Fruit fly (Drosophila melanogaster) whole organism, wandering third instar larva: ENCODE data around the gene CG18135.

ENCODE experiments used
- Abd-B ChIP-seq: fragments of >200 bp; optimal IDR thresholded peaks from 2 replicates; lab custom pipeline; 2017; ENCODE audit warnings: missing biosample characterization, missing genetic modification characterization
- CG32264 ChIP-seq: fragments of 200-800 bp; sonication (Bioruptor generic); optimal IDR thresholded peaks from 2 replicates; lab custom pipeline; 2016; ENCODE audit warnings: missing biosample characterization, missing genetic modification characterization
- CG9705 ChIP-seq: fragments of 200-800 bp; sonication (Bioruptor generic); optimal IDR thresholded peaks from 2 replicates; lab custom pipeline; 2018; ENCODE audit warnings: missing biosample characterization, mild to moderate bottlenecking, missing genetic modification characterization
- CrebA ChIP-seq: fragments of 200-800 bp; sonication (Bioruptor generic); optimal IDR thresholded peaks from 2 replicates; lab custom pipeline; 2016; ENCODE audit warnings: missing biosample characterization, mild to moderate bottlenecking, missing genetic modification characterization, borderline replicate concordance
- Dfd ChIP-seq: fragments of >200 bp; optimal IDR thresholded peaks from 2 replicates; lab custom pipeline; 2017; ENCODE audit warnings: missing biosample characterization, missing genetic modification characterization
- Dif ChIP-seq: fragments of 200-275, 200-300 bp; sonication (Bioruptor generic); optimal IDR thresholded peaks from 2 replicates; lab custom pipeline; 2018; ENCODE audit warnings: missing biosample characterization, missing genetic modification characterization; ENCODE audit not compliant: partially characterized antibody
- GATAd ChIP-seq: sonication (Bioruptor generic); optimal IDR thresholded peaks from 2 replicates; lab custom pipeline; 2016; ENCODE audit warnings: missing biosample characterization, missing genetic modification characterization
- HLH106 ChIP-seq: fragments of 200-800 bp; optimal IDR thresholded peaks from 3 replicates; lab custom pipeline; 2019; ENCODE audit warnings: missing biosample characterization, mild to moderate bottlenecking, missing genetic modification characterization, moderate library complexity
- Hnf4 ChIP-seq: fragments of 200-800 bp; sonication (Bioruptor generic); optimal IDR thresholded peaks from 2 replicates; lab custom pipeline; 2016; ENCODE audit warnings: missing biosample characterization, mild to moderate bottlenecking, missing genetic modification characterization
- Hr78 ChIP-seq: fragments of >200 bp; optimal IDR thresholded peaks from 2 replicates; lab custom pipeline; 2017; ENCODE audit warnings: missing biosample characterization, missing genetic modification characterization
- Jra ChIP-seq: sonication (Bioruptor generic); optimal IDR thresholded peaks from 2 replicates; lab custom pipeline; 2016; ENCODE audit warnings: missing biosample characterization, missing genetic modification characterization
- Mio ChIP-seq: sonication (Bioruptor generic); optimal IDR thresholded peaks from 2 replicates; lab custom pipeline; 2016; ENCODE audit warnings: missing biosample characterization, missing genetic modification characterization
- N ChIP-seq: fragments of >200 bp; optimal IDR thresholded peaks from 2 replicates; lab custom pipeline; 2018; ENCODE audit warnings: missing biosample characterization, missing external identifiers, missing genetic modification characterization
- OdsH ChIP-seq: fragments of 200-800 bp; sonication (Bioruptor generic); optimal IDR thresholded peaks from 2 replicates; lab custom pipeline; 2016; ENCODE audit warnings: missing biosample characterization, mild to moderate bottlenecking, missing genetic modification characterization
- Rel ChIP-seq, 2 experiments: fragments of 200-800 bp; sonication (Bioruptor generic) in 1 of 2; optimal IDR thresholded peaks; 2 replicates in 1 of 2; 3 replicates in 1 of 2; lab custom pipeline; 2016 to 2019; ENCODE audit warnings: mild to moderate bottlenecking in 2 of 2, missing biosample characterization in 2 of 2, missing genetic modification characterization in 2 of 2, moderate library complexity in 1 of 2
- Sp1 ChIP-seq: fragments of 200-800 bp; sonication (Bioruptor generic); optimal IDR thresholded peaks from 3 replicates; lab custom pipeline; 2019; ENCODE audit warnings: missing biosample characterization, mild to moderate bottlenecking, missing genetic modification characterization, moderate library complexity
- br ChIP-seq: fragments of 200-800 bp; sonication (Bioruptor generic); optimal IDR thresholded peaks from 2 replicates; lab custom pipeline; 2016; ENCODE audit warnings: missing biosample characterization, missing genetic modification characterization
- brk ChIP-seq: fragments of 200-800 bp; sonication (Bioruptor generic); optimal IDR thresholded peaks from 2 replicates; lab custom pipeline; 2016; ENCODE audit warnings: missing biosample characterization, mild to moderate bottlenecking, missing genetic modification characterization
- dl ChIP-seq, 2 experiments: fragments of 175-275, 200-275 bp in 1 of 2; fragments of 200-275 bp in 1 of 2; sonication (Bioruptor generic); optimal IDR thresholded peaks; lab custom pipeline; 2018; ENCODE audit warnings: mild to moderate bottlenecking in 2 of 2, missing biosample characterization in 2 of 2, missing genetic modification characterization in 2 of 2, moderate library complexity in 2 of 2; ENCODE audit not compliant: partially characterized antibody in 2 of 2, insufficient read depth in 1 of 2
- dmrt93B ChIP-seq: fragments of 200-800 bp; sonication (Bioruptor generic); optimal IDR thresholded peaks from 2 replicates; lab custom pipeline; 2018; ENCODE audit warnings: missing biosample characterization, mild to moderate bottlenecking, missing genetic modification characterization
- dsf ChIP-seq: sonication (Bioruptor generic); optimal IDR thresholded peaks from 2 replicates; lab custom pipeline; 2016; ENCODE audit warnings: missing biosample characterization, missing genetic modification characterization, borderline replicate concordance
- fru ChIP-seq: fragments of 200-800 bp; sonication (Bioruptor generic); optimal IDR thresholded peaks from 3 replicates; lab custom pipeline; 2016; ENCODE audit warnings: missing biosample characterization, mild to moderate bottlenecking, missing genetic modification characterization
- h ChIP-seq: fragments of 200-800 bp; sonication (Bioruptor generic); optimal IDR thresholded peaks from 3 replicates; lab custom pipeline; 2016; ENCODE audit warnings: missing biosample characterization, mild to moderate bottlenecking, missing genetic modification characterization
- jim ChIP-seq: fragments of 175-275, 200-325 bp; sonication (Bioruptor generic); optimal IDR thresholded peaks from 2 replicates; lab custom pipeline; 2016; ENCODE audit warnings: missing biosample characterization, mild to moderate bottlenecking, missing genetic modification characterization
- lola ChIP-seq: fragments of >200 bp; optimal IDR thresholded peaks from 2 replicates; lab custom pipeline; 2017; ENCODE audit warnings: missing biosample characterization, missing genetic modification characterization
- pan ChIP-seq: fragments of >200 bp; optimal IDR thresholded peaks from 2 replicates; lab custom pipeline; 2017
- psq ChIP-seq: fragments of 200-800 bp; sonication (Bioruptor generic); optimal IDR thresholded peaks from 3 replicates; lab custom pipeline; 2017; ENCODE audit warnings: missing biosample characterization, mild to moderate bottlenecking, missing genetic modification characterization, moderate library complexity
- sage ChIP-seq: fragments of 200-800 bp; sonication (Bioruptor generic); optimal IDR thresholded peaks from 2 replicates; lab custom pipeline; 2016; ENCODE audit warnings: missing biosample characterization, mild to moderate bottlenecking, missing genetic modification characterization
- sv ChIP-seq: fragments of 200-800 bp; sonication (Bioruptor generic); optimal IDR thresholded peaks from 3 replicates; lab custom pipeline; 2016; ENCODE audit warnings: missing biosample characterization, missing genetic modification characterization
- tai ChIP-seq: sonication (Bioruptor generic); optimal IDR thresholded peaks from 2 replicates; lab custom pipeline; 2016; ENCODE audit warnings: missing biosample characterization, missing genetic modification characterization
- usp ChIP-seq: fragments of >200 bp; optimal IDR thresholded peaks from 2 replicates; lab custom pipeline; 2017; ENCODE audit warnings: missing biosample characterization, missing genetic modification characterization
- woc ChIP-seq: sonication (Bioruptor generic); optimal IDR thresholded peaks from 2 replicates; lab custom pipeline; 2016; ENCODE audit warnings: missing biosample characterization, mild to moderate bottlenecking, missing genetic modification characterization

The CG18135 gene

DNA sequence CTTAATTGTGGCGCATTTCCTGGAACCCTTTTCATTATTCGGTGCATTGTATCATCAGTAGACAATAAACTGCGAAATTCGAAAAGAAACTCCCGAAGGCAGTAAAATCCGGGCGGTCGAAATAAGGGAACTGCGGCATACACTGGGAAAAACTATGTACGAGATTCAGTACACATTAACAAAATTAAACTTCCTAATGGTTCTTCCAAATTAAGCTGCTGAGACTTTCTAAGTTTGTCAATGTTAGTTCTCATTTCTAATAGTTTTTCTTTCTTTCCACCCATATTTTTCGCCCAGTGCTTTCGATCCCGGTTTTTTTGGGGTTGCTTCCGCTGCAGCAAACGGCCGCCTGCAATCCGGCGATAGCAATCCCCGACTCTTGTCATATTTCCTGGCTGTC lies 26.7 kb upstream of the CG18135 start (continued):
- TF ChIP-seq CG32264 (GFP tag; lab: Kevin White, UChicago) (peak; percentile 24), OdsH (GFP tag; lab: Kevin White, UChicago) (peak; percentile 69), woc (GFP tag; lab: Kevin White, UChicago) (peak; percentile 44), Dif (no peak), sage (peak; percentile 44)
- TF ChIP-seq, all 38 proteins: peak for 16

DNA sequence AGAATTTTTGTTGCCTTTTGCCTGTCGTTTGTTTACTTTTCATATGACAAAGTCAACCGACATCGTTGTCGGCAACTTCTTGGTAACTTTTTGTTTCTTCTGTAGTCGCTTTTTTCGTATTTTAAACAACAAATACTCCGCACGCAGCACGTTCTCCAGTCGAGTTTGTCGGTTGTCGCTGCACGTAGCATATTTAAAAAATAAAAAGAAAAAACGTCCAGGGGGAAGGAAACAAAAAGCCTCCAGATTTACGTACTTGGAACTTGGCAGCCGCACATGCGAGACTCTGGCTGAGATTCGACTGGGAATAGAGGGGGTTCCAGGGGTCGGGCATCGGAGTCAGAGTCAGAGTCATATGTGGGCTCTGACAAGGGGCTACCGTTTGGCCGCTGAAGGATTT lies 23.6 kb upstream of the CG18135 start:
- TF ChIP-seq CG9705 (GFP tag; lab: Kevin White, UChicago): no peak
- TF ChIP-seq fru (GFP tag; lab: Kevin White, UChicago): peak; percentile 26
- TF ChIP-seq h (GFP tag; lab: Kevin White, UChicago): no peak
- no peak for TF ChIP-seq Hr78 (GFP tag; lab: Kevin White, UChicago)
- peak; percentile 45 for TF ChIP-seq CrebA (GFP tag; lab: Kevin White, UChicago)
- TF ChIP-seq sage: no peak
- TF ChIP-seq Dif: peak; percentile 24
- TF ChIP-seq brk: no peak
- no peak for TF ChIP-seq usp (GFP tag; lab: Kevin White, UChicago)
- TF ChIP-seq Dfd: no peak
- peak; percentile 42 for TF ChIP-seq psq (GFP tag; lab: Kevin White, UChicago)
- TF ChIP-seq Jra (GFP tag; lab: Kevin White, UChicago): peak; percentile 8

DNA sequence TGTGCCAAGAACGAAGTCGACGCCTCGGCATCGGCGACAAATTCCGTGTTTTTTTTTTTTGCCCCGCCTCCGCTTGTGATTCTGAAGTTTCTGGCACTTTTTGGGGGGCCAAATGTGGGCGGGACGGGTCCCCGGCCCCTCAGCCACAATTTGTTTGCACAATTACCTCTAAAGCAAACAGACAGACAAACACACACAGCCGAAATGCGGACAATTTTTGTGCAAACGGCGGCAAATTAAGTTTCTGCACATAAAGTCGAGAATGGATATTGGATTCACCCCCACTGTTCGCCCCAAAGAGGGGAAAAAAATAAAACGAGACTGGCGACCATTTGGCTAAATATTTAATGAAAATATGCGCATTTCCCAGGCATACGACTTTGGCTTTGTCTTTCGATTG lies 22.4 kb upstream of the CG18135 start:
- no peak for TF ChIP-seq GATAd (GFP tag; lab: Kevin White, UChicago)
- TF ChIP-seq jim (GFP tag; lab: Kevin White, UChicago): no peak
- TF ChIP-seq Rel (GFP tag; optimal IDR thresholded peaks at IDR 0.05; lab: Kevin White, UChicago): no peak
- no peak for TF ChIP-seq Rel (tag; optimal IDR thresholded peaks at IDR 0.05; lab: Kevin White, UChicago)
- no peak for TF ChIP-seq lola
- no peak for TF ChIP-seq Sp1 (GFP tag; lab: Kevin White, UChicago)
- no peak for TF ChIP-seq Dfd
- TF ChIP-seq OdsH (GFP tag; lab: Kevin White, UChicago): no peak
- TF ChIP-seq brk: no peak
- no peak for TF ChIP-seq CG9705 (GFP tag; lab: Kevin White, UChicago)
- no peak for TF ChIP-seq woc (GFP tag; lab: Kevin White, UChicago)

DNA sequence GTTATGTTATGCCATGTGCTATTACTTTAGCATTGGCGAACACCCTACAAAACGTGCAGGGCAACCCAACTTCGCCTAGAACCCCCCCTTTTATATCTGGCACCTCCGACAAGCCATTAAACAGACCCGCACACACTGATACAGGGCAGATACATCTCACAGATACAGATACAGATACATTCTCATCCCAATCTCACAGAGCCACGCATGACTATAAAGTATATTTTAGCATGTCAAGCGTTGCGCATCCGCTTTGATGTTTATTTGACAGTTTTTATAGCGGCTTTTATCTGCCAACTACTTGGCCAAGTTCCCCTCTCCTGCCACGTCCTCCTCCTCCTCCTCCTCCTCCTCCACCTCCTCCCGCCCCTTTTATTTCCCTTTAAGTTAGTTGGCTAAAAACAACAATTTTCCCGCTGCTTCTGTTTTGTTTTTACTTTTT lies 21.2 kb upstream of the CG18135 start:
- TF ChIP-seq CG9705 (GFP tag; lab: Kevin White, UChicago) (no peak), N (GFP tag; lab: Kevin White, UChicago) (no peak), Rel (GFP tag; optimal IDR thresholded peaks at IDR 0.05; lab: Kevin White, UChicago) (no peak), Rel (tag; optimal IDR thresholded peaks at IDR 0.05; lab: Kevin White, UChicago) (no peak), CG32264 (GFP tag; lab: Kevin White, UChicago) (no peak), jim (GFP tag; lab: Kevin White, UChicago) (no peak), Hnf4 (GFP tag; lab: Kevin White, UChicago) (no peak), Dif (no peak), psq (GFP tag; lab: Kevin White, UChicago) (no peak), h (GFP tag; lab: Kevin White, UChicago) (no peak), dsf (no peak), Hr78 (GFP tag; lab: Kevin White, UChicago) (no peak), Mio (GFP tag; lab: Kevin White, UChicago) (no peak), pan (lab: Kevin White, UChicago) (no peak), sv (GFP tag; lab: Kevin White, UChicago) (no peak), Jra (GFP tag; lab: Kevin White, UChicago) (no peak)

DNA sequence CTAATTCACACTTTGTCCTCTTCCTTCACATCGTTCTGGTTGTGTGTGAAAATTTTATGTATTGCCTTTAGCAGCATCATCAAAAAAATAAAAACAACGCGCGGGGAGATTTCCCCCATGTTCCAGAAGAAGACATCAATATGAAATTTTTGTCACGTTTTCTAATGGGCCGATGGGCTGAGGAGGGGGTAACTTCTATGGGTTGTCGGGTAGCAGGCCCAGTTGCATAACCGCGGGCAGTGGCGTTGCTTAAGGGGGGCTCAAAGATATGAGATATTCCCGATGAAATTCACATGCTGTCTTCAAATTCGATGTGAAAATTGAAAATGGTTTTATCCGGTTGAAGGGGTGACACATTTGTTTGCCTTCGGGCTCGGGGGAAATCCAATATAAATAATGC lies 20.4 kb upstream of the CG18135 start:
- TF ChIP-seq Mio (GFP tag; lab: Kevin White, UChicago) (no peak), psq (GFP tag; lab: Kevin White, UChicago) (no peak), dmrt93B (no peak), pan (lab: Kevin White, UChicago) (no peak), GATAd (GFP tag; lab: Kevin White, UChicago) (no peak), Jra (GFP tag; lab: Kevin White, UChicago) (no peak), h (GFP tag; lab: Kevin White, UChicago) (no peak), N (GFP tag; lab: Kevin White, UChicago) (no peak), Hr78 (GFP tag; lab: Kevin White, UChicago) (no peak), CrebA (GFP tag; lab: Kevin White, UChicago) (no peak), Abd-B (GFP tag; lab: Kevin White, UChicago) (no peak), dl (GFP tag; optimal IDR thresholded peaks at IDR 0.05; lab: Kevin White, UChicago; ENCODE audit: insufficient read depth in 1 of 2, partially characterized antibody in 2 of 2) (no peak), sv (GFP tag; lab: Kevin White, UChicago) (no peak), HLH106 (tag; lab: Kevin White, UChicago) (no peak), br (GFP tag; lab: Kevin White, UChicago) (no peak), fru (GFP tag; lab: Kevin White, UChicago) (no peak), tai (GFP tag; lab: Kevin White, UChicago) (no peak)
